Fruit fly (Drosophila melanogaster) whole organism, embryonic: ENCODE data around the gene Baldspot.

Experiments
- CG11085 ChIP-seq: fragments of 200-800 bp; sonication (Bioruptor generic); IDR thresholded peaks from 2 replicates; pipeline ENCODE4 v1.3.6; 2022; ENCODE audit warnings: missing biosample characterization, missing genetic modification characterization
- CG11456 ChIP-seq: fragments of 200-800 bp; sonication (Bioruptor generic); IDR thresholded peaks from 3 replicates; pipeline ENCODE4 v1.3.6; 2022; ENCODE audit warnings: missing biosample characterization, missing genetic modification characterization
- CG12155 ChIP-seq: fragments of 200-800 bp; sonication (Bioruptor generic); optimal IDR thresholded peaks from 3 replicates; lab custom pipeline; 2016; ENCODE audit warnings: missing biosample characterization, missing genetic modification characterization
- CG12659 ChIP-seq: fragments of 200-800 bp; sonication (Bioruptor generic); optimal IDR thresholded peaks from 3 replicates; lab custom pipeline; 2017; ENCODE audit warnings: mild to moderate bottlenecking, missing biosample characterization, missing genetic modification reagents, missing genetic modification characterization
- CG13123 ChIP-seq: fragments of 200-800 bp; sonication (Bioruptor generic); optimal IDR thresholded peaks from 2 replicates; lab custom pipeline; 2016; ENCODE audit warnings: missing biosample characterization, missing genetic modification characterization
- CG13775 ChIP-seq: fragments of 200-800 bp; sonication (Bioruptor generic); optimal IDR thresholded peaks from 3 replicates; lab custom pipeline; 2017; ENCODE audit warnings: missing biosample characterization, mild to moderate bottlenecking, missing genetic modification characterization
- CG13894 ChIP-seq: fragments of 200-800 bp; sonication (Bioruptor generic); optimal IDR thresholded peaks from 3 replicates; lab custom pipeline; 2018; ENCODE audit warnings: missing biosample characterization, mild to moderate bottlenecking, missing genetic modification characterization, moderate library complexity
- CG1647 ChIP-seq: fragments of 200-800 bp; sonication (Bioruptor generic); optimal IDR thresholded peaks from 3 replicates; lab custom pipeline; 2016; ENCODE audit warnings: missing biosample characterization, missing genetic modification characterization
- CG17829 ChIP-seq: fragments of 200-800 bp; optimal IDR thresholded peaks from 2 replicates; lab custom pipeline; 2019; ENCODE audit warnings: missing biosample characterization, mild to moderate bottlenecking, missing genetic modification characterization, moderate library complexity
- CG18011 ChIP-seq: fragments of 200-800 bp; sonication (Bioruptor generic); optimal IDR thresholded peaks from 2 replicates; lab custom pipeline; 2017; ENCODE audit warnings: missing biosample characterization, missing genetic modification characterization, mild to moderate bottlenecking, moderate library complexity, missing genotype
- CG34376 ChIP-seq: fragments of 200-800 bp; sonication (Bioruptor generic); optimal IDR thresholded peaks from 2 replicates; lab custom pipeline; 2018; ENCODE audit warnings: missing biosample characterization, mild to moderate bottlenecking, missing genetic modification characterization
- CG42726 ChIP-seq: fragments of 200-800 bp; sonication (Bioruptor generic); IDR thresholded peaks from 2 replicates; pipeline ENCODE4 v1.3.6; 2022; ENCODE audit warnings: missing biosample characterization, missing genetic modification characterization; ENCODE audit not compliant: partially characterized antibody
- CG4424 ChIP-seq: fragments of 200-800 bp; sonication (Bioruptor generic); optimal IDR thresholded peaks from 3 replicates; lab custom pipeline; 2016; ENCODE audit warnings: missing biosample characterization, missing genetic modification characterization
- CG4820 ChIP-seq: fragments of 200-800 bp; sonication (Bioruptor generic); optimal IDR thresholded peaks from 3 replicates; lab custom pipeline; 2016; ENCODE audit warnings: missing biosample characterization, missing genetic modification characterization
- CG6272 ChIP-seq: fragments of 200-800 bp; sonication (Bioruptor generic); IDR thresholded peaks from 2 replicates; pipeline ENCODE4 v1.3.6; 2022; ENCODE audit warnings: missing biosample characterization, missing genetic modification characterization
- CG7271 ChIP-seq: fragments of 200-800 bp; sonication (Bioruptor generic); optimal IDR thresholded peaks from 2 replicates; lab custom pipeline; 2018; ENCODE audit warnings: missing biosample characterization, mild to moderate bottlenecking, missing genetic modification characterization, moderate library complexity
- CG8924 ChIP-seq: fragments of 200-800 bp; optimal IDR thresholded peaks from 3 replicates; lab custom pipeline; 2019; ENCODE audit warnings: missing biosample characterization, mild to moderate bottlenecking, missing genetic modification characterization, moderate library complexity
- Chrac-16 ChIP-seq: fragments of 200-800 bp; sonication (Bioruptor generic); optimal IDR thresholded peaks from 3 replicates; lab custom pipeline; 2016; ENCODE audit warnings: missing biosample characterization, missing genetic modification characterization
- Dek ChIP-seq: fragments of 200-800 bp; sonication (Bioruptor generic); optimal IDR thresholded peaks from 3 replicates; lab custom pipeline; 2019; ENCODE audit warnings: missing biosample characterization, mild to moderate bottlenecking, missing genetic modification characterization, moderate library complexity
- Dll ChIP-seq: fragments of 200-800 bp; sonication (Bioruptor generic); IDR thresholded peaks from 4 replicates; pipeline ENCODE4 v1.3.6; 2022; ENCODE audit warnings: missing biosample characterization, missing genetic modification characterization; ENCODE audit not compliant: partially characterized antibody
- Ets65A ChIP-seq: fragments of 200-800 bp; sonication (Bioruptor generic); peaks from one replicate; lab custom pipeline; 2016; ENCODE audit warnings: missing biosample characterization, missing genetic modification characterization
- Ets97D ChIP-seq: fragments of 200-800 bp; sonication (Bioruptor generic); optimal IDR thresholded peaks from 3 replicates; lab custom pipeline; 2016; ENCODE audit warnings: missing biosample characterization, missing genetic modification characterization
- GATAe ChIP-seq: fragments of 200-800 bp; sonication (Bioruptor generic); conservative IDR thresholded peaks from 2 replicates; pipeline ENCODE4 v1.3.6; 2022; ENCODE audit warnings: missing biosample characterization, missing genetic modification characterization
- HLH3B ChIP-seq: fragments of 200-800 bp; sonication (Bioruptor generic); IDR thresholded peaks from 2 replicates; pipeline ENCODE4 v1.3.6; 2022; ENCODE audit warnings: missing biosample characterization, missing genetic modification characterization
- Hey ChIP-seq: fragments of 200-800 bp; sonication (Bioruptor generic); optimal IDR thresholded peaks from 3 replicates; lab custom pipeline; 2018; ENCODE audit warnings: missing biosample characterization, mild to moderate bottlenecking, missing genetic modification characterization
- Oli ChIP-seq: fragments of 200-800 bp; sonication (Bioruptor generic); optimal IDR thresholded peaks from 2 replicates; lab custom pipeline; 2018; ENCODE audit warnings: missing biosample characterization, mild to moderate bottlenecking, missing genetic modification characterization, moderate library complexity
- Sin3A ChIP-seq: fragments of >200 bp; optimal IDR thresholded peaks from 2 replicates; lab custom pipeline; 2018
- Sry-β ChIP-seq: fragments of 200-800 bp; sonication (Bioruptor generic); optimal IDR thresholded peaks from 2 replicates; lab custom pipeline; 2018; ENCODE audit warnings: missing biosample characterization, mild to moderate bottlenecking, missing genetic modification characterization, moderate library complexity
- Ssrp ChIP-seq: fragments of 200-800 bp; sonication (Bioruptor generic); optimal IDR thresholded peaks from 2 replicates; lab custom pipeline; 2018; ENCODE audit warnings: missing biosample characterization, mild to moderate bottlenecking, missing genetic modification characterization, moderate library complexity
- TFAM ChIP-seq: fragments of 200-800 bp; sonication (Bioruptor generic); optimal IDR thresholded peaks from 2 replicates; lab custom pipeline; 2017; ENCODE audit warnings: missing biosample characterization, missing genetic modification characterization, inconsistent platforms
- ato ChIP-seq: fragments of 200-800 bp; sonication (Bioruptor generic); IDR thresholded peaks from 2 replicates; pipeline ENCODE4 v1.3.6; 2022; ENCODE audit warnings: missing biosample characterization, missing genetic modification characterization; ENCODE audit not compliant: partially characterized antibody
- bsh ChIP-seq, 2 experiments: fragments of 200-800 bp; sonication (Bioruptor generic); optimal IDR thresholded peaks; 2 replicates each; lab custom pipeline; 2017 to 2018; ENCODE audit warnings: mild to moderate bottlenecking in 2 of 2, missing biosample characterization in 2 of 2, missing genetic modification characterization in 2 of 2, moderate library complexity in 1 of 2
- cad ChIP-seq: fragments of >200 bp; optimal IDR thresholded peaks from 2 replicates; lab custom pipeline; 2017; ENCODE audit warnings: missing biosample characterization, missing genetic modification characterization
- chif ChIP-seq, 2 experiments: fragments of 200-800 bp; sonication (Bioruptor generic); optimal IDR thresholded peaks; 3 replicates each; lab custom pipeline; 2016; ENCODE audit warnings: missing biosample characterization in 2 of 2, missing genetic modification characterization in 2 of 2
- dmrt11E ChIP-seq: fragments of 200-800 bp; sonication (Bioruptor generic); optimal IDR thresholded peaks from 3 replicates; lab custom pipeline; 2018; ENCODE audit warnings: missing biosample characterization, mild to moderate bottlenecking, missing genetic modification characterization, moderate library complexity
- eve ChIP-seq, 2 experiments: fragments of >200 bp; optimal IDR thresholded peaks; 2 replicates each; lab custom pipeline; 2017; ENCODE audit warnings: missing biosample characterization in 2 of 2, missing genetic modification characterization in 2 of 2
- grn ChIP-seq: fragments of 200-800 bp; sonication (Bioruptor generic); optimal IDR thresholded peaks from 3 replicates; lab custom pipeline; 2017; ENCODE audit warnings: missing biosample characterization, missing genetic modification characterization
- gsb ChIP-seq: fragments of 200-800 bp; sonication (Bioruptor generic); IDR thresholded peaks from 2 replicates; pipeline ENCODE4 v1.3.6; 2022; ENCODE audit warnings: missing biosample characterization, missing genetic modification characterization
- kay ChIP-seq: fragments of 200-800 bp; sonication (Bioruptor generic); optimal IDR thresholded peaks from 2 replicates; lab custom pipeline; 2016; ENCODE audit warnings: missing biosample characterization, missing genetic modification characterization
- mld ChIP-seq: fragments of 200-800 bp; sonication (Bioruptor generic); IDR thresholded peaks from 3 replicates; pipeline ENCODE4 v1.3.6; 2022; ENCODE audit warnings: missing biosample characterization, missing genetic modification characterization; ENCODE audit not compliant: partially characterized antibody
- nmo ChIP-seq: fragments of 200-800 bp; sonication (Bioruptor generic); optimal IDR thresholded peaks from 2 replicates; lab custom pipeline; 2018; ENCODE audit warnings: missing biosample characterization, mild to moderate bottlenecking, missing genetic modification characterization, moderate library complexity
- pfk ChIP-seq: fragments of 200-800 bp; sonication (Bioruptor generic); optimal IDR thresholded peaks from 2 replicates; lab custom pipeline; 2018; ENCODE audit warnings: missing biosample characterization, mild to moderate bottlenecking, missing genetic modification characterization, moderate library complexity
- seq ChIP-seq: fragments of 200-800 bp; sonication (Bioruptor generic); IDR thresholded peaks from 2 replicates; pipeline ENCODE4 v1.3.6; 2022; ENCODE audit warnings: missing biosample characterization, missing genetic modification characterization
- sima ChIP-seq: fragments of 200-800 bp; sonication (Bioruptor generic); optimal IDR thresholded peaks from 2 replicates; lab custom pipeline; 2016; ENCODE audit warnings: missing biosample characterization, missing genetic modification characterization
- stc ChIP-seq: fragments of 200-800 bp; sonication (Bioruptor generic); IDR thresholded peaks from 2 replicates; pipeline ENCODE4 v1.3.6; 2022; ENCODE audit warnings: missing biosample characterization, missing genetic modification characterization
- sug ChIP-seq: fragments of 200-800 bp; optimal IDR thresholded peaks from 2 replicates; lab custom pipeline; 2019; ENCODE audit warnings: missing biosample characterization, mild to moderate bottlenecking, missing genetic modification characterization, moderate library complexity
- tin ChIP-seq: fragments of 200-800 bp; sonication (Bioruptor generic); optimal IDR thresholded peaks from 3 replicates; lab custom pipeline; 2016; ENCODE audit warnings: missing biosample characterization, missing genetic modification characterization
- tio ChIP-seq: fragments of 200-800 bp; sonication (Bioruptor generic); optimal IDR thresholded peaks from 2 replicates; lab custom pipeline; 2017; ENCODE audit warnings: missing biosample characterization, missing genetic modification characterization, inconsistent platforms
- vvl ChIP-seq: fragments of 200-800 bp; sonication (Bioruptor generic); IDR thresholded peaks from 2 replicates; pipeline ENCODE4 v1.3.6; 2022; ENCODE audit warnings: missing biosample characterization, missing genetic modification characterization
- wdn ChIP-seq: fragments of 200-800 bp; sonication (Bioruptor generic); IDR thresholded peaks from 2 replicates; pipeline ENCODE4 v1.3.6; 2022; ENCODE audit warnings: missing biosample characterization, missing genetic modification characterization
- zfh2 ChIP-seq: fragments of 200-800 bp; sonication (Bioruptor generic); optimal IDR thresholded peaks from 2 replicates; lab custom pipeline; 2016; ENCODE audit warnings: missing biosample characterization, missing genetic modification characterization

The Baldspot gene

dm6 chr3L:16615132-16615709 is 46.2 kb downstream of the Baldspot start, which contains the start of gene Mo25 (continued):
- TF ChIP-seq sima (GFP tag; lab: Kevin White, UChicago), result no peak
- peak; percentile 23 for TF ChIP-seq pfk
- peak; percentile 40 for TF ChIP-seq nmo
- TF ChIP-seq CG7271, result no peak
- no peak for TF ChIP-seq CG11456 (GFP tag; lab: Robert Waterston, UW)
- TF ChIP-seq sug (tag; lab: Kevin White, UChicago), result peak; percentile 52
- peak; percentile 26; the same call in 1 of the 2 replicates for TF ChIP-seq CG6272 (GFP tag; lab: Robert Waterston, UW)
- no peak for TF ChIP-seq seq (GFP tag; lab: Robert Waterston, UW)
- no peak for TF ChIP-seq CG11085 (GFP tag; lab: Robert Waterston, UW)
- TF ChIP-seq Oli (tag; lab: Kevin White, UChicago), result no peak
- TF ChIP-seq CG4424 (GFP tag; lab: Kevin White, UChicago), result peak; percentile 52
- TF ChIP-seq CG17829 (tag; lab: Kevin White, UChicago), result peak; percentile 56
- TF ChIP-seq Sry-β (GFP tag; lab: Kevin White, UChicago), result no peak
- TF ChIP-seq CG13775, result peak; percentile 35
- no peak for TF ChIP-seq CG13123
- no peak for TF ChIP-seq GATAe
- TF ChIP-seq CG4820 (GFP tag; lab: Kevin White, UChicago), result peak; percentile 14
- peak; percentile 49 for TF ChIP-seq tin (GFP tag; lab: Kevin White, UChicago)
- TF ChIP-seq Ets65A (GFP tag; lab: Kevin White, UChicago), result peak; percentile 11
- no peak for TF ChIP-seq tio
- no peak for TF ChIP-seq stc (GFP tag; lab: Robert Waterston, UW)
- no peak for TF ChIP-seq wdn (GFP tag; lab: Robert Waterston, UW)
- TF ChIP-seq CG12155 (GFP tag; lab: Kevin White, UChicago), result peak; percentile 46
- peak; percentile 79 for TF ChIP-seq Dll (GFP tag; lab: Robert Waterston, UW)
- peak; percentile 35 for TF ChIP-seq zfh2
- peak; percentile 43 for TF ChIP-seq Dek (tag; lab: Kevin White, UChicago)
- peak; percentile 49 for TF ChIP-seq Ets97D (GFP tag; lab: Kevin White, UChicago)
- TF ChIP-seq cad (GFP tag; lab: Kevin White, UChicago), result no peak
- no peak for TF ChIP-seq CG18011 (GFP tag; lab: Kevin White, UChicago)
- peak; percentile 51 for TF ChIP-seq CG8924 (tag; lab: Kevin White, UChicago)
- TF ChIP-seq mld (GFP tag; lab: Robert Waterston, UW), result no peak; the same call in 2 of the 3 replicates
- TF ChIP-seq bsh (GFP tag; optimal IDR thresholded peaks at IDR 0.05; lab: Kevin White, UChicago), result peak in 1 of 2 experiments; percentile 18
- peak; percentile 18 for TF ChIP-seq CG34376 (GFP tag; lab: Kevin White, UChicago)
- peak; percentile 55 for TF ChIP-seq ato (GFP tag; lab: Robert Waterston, UW)
- peak; percentile 12 for TF ChIP-seq CG1647 (GFP tag; lab: Kevin White, UChicago)
- no peak for TF ChIP-seq Ssrp (tag; lab: Kevin White, UChicago)
- no peak for TF ChIP-seq gsb (GFP tag; lab: Robert Waterston, UW)
- peak; percentile 77 for TF ChIP-seq vvl (GFP tag; lab: Robert Waterston, UW)
- TF ChIP-seq CG12659, result peak; percentile 88
- peak; percentile 33 for TF ChIP-seq Chrac-16 (GFP tag; lab: Kevin White, UChicago)
- peak; percentile 32; the same call in 1 of the 2 replicates for TF ChIP-seq HLH3B
- TF ChIP-seq dmrt11E (tag; lab: Kevin White, UChicago), result peak; percentile 14
- no peak for TF ChIP-seq Sin3A
- peak; percentile 47; the same call in 1 of the 2 replicates for TF ChIP-seq CG42726 (GFP tag; lab: Robert Waterston, UW)
- no peak for TF ChIP-seq grn (GFP tag; lab: Kevin White, UChicago)
- TF ChIP-seq eve (GFP tag; optimal IDR thresholded peaks at IDR 0.05; lab: Kevin White, UChicago), result no peak
- peak; percentile 40 for TF ChIP-seq CG13894 (tag; lab: Kevin White, UChicago)
- TF ChIP-seq Hey, result no peak
- TF ChIP-seq kay (GFP tag; lab: Kevin White, UChicago), result no peak
- no peak for TF ChIP-seq chif (GFP tag; optimal IDR thresholded peaks at IDR 0.05; lab: Kevin White, UChicago)
- TF ChIP-seq TFAM (GFP tag; lab: Kevin White, UChicago), result no peak
